Fruit fly (Drosophila melanogaster): Measurements from ENCODE around the gene PVRAP.

PVRAP gene

DNA sequence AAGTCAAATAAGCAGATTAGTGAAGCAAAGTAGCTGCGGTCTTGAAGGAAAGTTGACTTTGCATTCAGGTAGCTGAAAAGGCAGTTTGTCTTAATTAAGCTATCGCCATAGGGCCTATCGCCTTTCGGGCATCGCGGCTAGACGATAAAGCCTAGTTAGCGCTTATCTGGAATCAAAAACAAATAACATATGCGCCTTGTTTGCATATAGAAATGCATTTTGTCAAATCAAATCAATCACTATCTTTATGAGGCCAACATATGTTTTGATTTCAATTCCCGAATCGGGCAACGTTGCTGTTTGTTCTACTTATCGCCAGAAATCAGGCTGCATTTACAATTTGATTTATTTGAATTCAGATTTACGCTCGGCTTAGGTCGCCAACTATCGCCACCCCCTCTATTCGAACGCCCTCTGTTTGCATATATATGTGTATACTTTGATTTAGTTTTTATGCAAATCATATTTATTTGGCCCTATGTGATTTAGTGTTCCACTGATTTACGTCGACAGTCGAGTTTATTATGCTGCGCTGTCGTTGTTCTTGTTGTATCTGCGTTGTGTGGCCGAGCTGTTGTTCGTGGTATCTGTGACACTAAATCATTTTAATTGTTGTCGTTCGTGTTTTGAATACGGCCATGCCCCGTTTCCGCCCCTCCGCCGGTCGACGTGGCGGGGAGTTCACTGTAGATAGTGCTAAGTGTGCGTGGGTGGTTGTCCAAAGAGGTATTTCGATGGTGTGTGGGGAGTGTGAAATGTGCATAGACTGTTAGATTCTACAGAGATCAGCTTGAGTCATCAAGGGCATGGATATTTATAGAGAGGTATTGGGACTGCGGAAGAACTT lies 22.2 kb upstream of the PVRAP start (continued):
- TF ChIP-seq jing (GFP tag; optimal IDR thresholded peaks at IDR 0.05) (peak; percentile 4), lola (GFP tag; optimal IDR thresholded peaks at IDR 0.05) (peak in 1 of 3 experiments; percentile 65), CG12219 (GFP tag; optimal IDR thresholded peaks at IDR 0.05) (no peak), Side (GFP tag; optimal IDR thresholded peaks at IDR 0.05) (peak; percentile 47), odd (GFP tag; optimal IDR thresholded peaks at IDR 0.05) (peak; percentile 61), en (GFP tag; optimal IDR thresholded peaks at IDR 0.05) (peak; percentile 45), CG10979 (tag; optimal IDR thresholded peaks at IDR 0.05) (peak; percentile 40), phol (tag; optimal IDR thresholded peaks at IDR 0.05) (peak; percentile 10), repo (GFP tag; optimal IDR thresholded peaks at IDR 0.05) (peak; percentile 41), CG16813 (GFP tag; IDR thresholded peaks at IDR 0.05; ENCODE audit: partially characterized antibody) (no peak), sc (optimal IDR thresholded peaks at IDR 0.05) (no peak), sc (GFP tag; optimal IDR thresholded peaks at IDR 0.05) (peak; percentile 72), Atf3 (GFP tag; optimal IDR thresholded peaks at IDR 0.05) (no peak), ap (GFP tag; IDR thresholded peaks at IDR 0.05) (0 out of 2 replicates have a peak, but pooled peaks have one; percentile 23), CG1024 (GFP tag; IDR thresholded peaks at IDR 0.05) (peak; percentile 65; the same call in 1 of the 2 replicates), CG15269 (tag; optimal IDR thresholded peaks at IDR 0.05) (peak; percentile 44), CG7839 (tag; optimal IDR thresholded peaks at IDR 0.05) (peak; percentile 4), ac (GFP tag; optimal IDR thresholded peaks at IDR 0.05) (peak; percentile 80), CG10209 (GFP tag; optimal IDR thresholded peaks at IDR 0.05) (peak; percentile 67), Dll (GFP tag; IDR thresholded peaks at IDR 0.05; ENCODE audit: partially characterized antibody) (no peak), CG17385 (GFP tag; optimal IDR thresholded peaks at IDR 0.05) (no peak), kni (GFP tag; optimal IDR thresholded peaks at IDR 0.05) (peak; percentile 77), ems (GFP tag; optimal IDR thresholded peaks at IDR 0.05) (no peak), CG9437 (GFP tag; optimal IDR thresholded peaks at IDR 0.05) (peak; percentile 7), CG30403 (GFP tag; optimal IDR thresholded peaks at IDR 0.05) (no peak), chinmo (GFP tag; IDR thresholded peaks at IDR 0.05; ENCODE audit: partially characterized antibody) (peak; percentile 72; the same call in 1 of the 4 replicates), da (GFP tag; optimal IDR thresholded peaks at IDR 0.05) (peak; percentile 3), TFAM (GFP tag; optimal IDR thresholded peaks at IDR 0.05) (peak; percentile 6), Max (GFP tag; optimal IDR thresholded peaks at IDR 0.05) (peak; percentile 58), eyg (GFP tag; optimal IDR thresholded peaks at IDR 0.05) (peak; percentile 4), bsh (GFP tag; optimal IDR thresholded peaks at IDR 0.05) (peak in 1 of 2 experiments; percentile 66), CG1602 (GFP tag; optimal IDR thresholded peaks at IDR 0.05) (peak; percentile 26), BtbVII (GFP tag; optimal IDR thresholded peaks at IDR 0.05) (peak; percentile 15), Mes4 (GFP tag; optimal IDR thresholded peaks at IDR 0.05) (peak; percentile 70), HLH3B (GFP tag; IDR thresholded peaks at IDR 0.05) (peak; percentile 48; the same call in 1 of the 2 replicates), CG17912 (GFP tag; optimal IDR thresholded peaks at IDR 0.05) (no peak), CG1792 (GFP tag; optimal IDR thresholded peaks at IDR 0.05) (peak; percentile 59), vvl (GFP tag; IDR thresholded peaks at IDR 0.05) (peak; percentile 65; the same call in 1 of the 2 replicates), Med (GFP tag) (peak; percentile 70), CG8924 (tag; optimal IDR thresholded peaks at IDR 0.05) (peak; percentile 29), E2f2 (GFP tag; IDR thresholded peaks at IDR 0.05) (peak; percentile 32; the same call in 1 of the 2 replicates), NC2β (GFP tag; optimal IDR thresholded peaks at IDR 0.05) (peak; percentile 69), PHDP (tag; optimal IDR thresholded peaks at IDR 0.05) (peak; percentile 42), unpg (GFP tag; optimal IDR thresholded peaks at IDR 0.05) (peak; percentile 1), pnt (GFP tag; optimal IDR thresholded peaks at IDR 0.05) (peak; percentile 14), CG2678 (tag; optimal IDR thresholded peaks at IDR 0.05) (peak; percentile 52), Blimp-1 (GFP tag; optimal IDR thresholded peaks at IDR 0.05) (peak; percentile 56), Hmx (GFP tag; optimal IDR thresholded peaks at IDR 0.05) (no peak)

Measured in whole organism, embryonic.